Worm (Caenorhabditis elegans) whole organism, late embryonic: ENCODE measurements around the gene timm-17B.2.

Source experiments
- ceh-2 ChIP-seq: sonication (generic microtip); optimal IDR thresholded peaks from 2 replicates; lab custom pipeline; 2016; ENCODE audit warnings: missing genotype, missing genetic modification characterization, missing compliant biosample characterization
- che-1 ChIP-seq: sonication (generic microtip); optimal IDR thresholded peaks from 2 replicates; lab custom pipeline; 2016; ENCODE audit warnings: mild to moderate bottlenecking, missing genetic modification characterization, missing compliant biosample characterization
- ets-4 ChIP-seq: sonication (generic microtip); optimal IDR thresholded peaks from 2 replicates; lab custom pipeline; 2016; ENCODE audit warnings: missing genetic modification characterization, missing compliant biosample characterization
- eyg-1 ChIP-seq: sonication (generic microtip); optimal IDR thresholded peaks from 2 replicates; lab custom pipeline; 2016; ENCODE audit warnings: missing genotype, missing genetic modification characterization, missing compliant biosample characterization
- sdc-2 ChIP-seq: sonication (generic microtip); optimal IDR thresholded peaks from 2 replicates; lab custom pipeline; 2016; ENCODE audit warnings: missing genotype, missing genetic modification characterization, missing compliant biosample characterization
- unc-55 ChIP-seq: sonication (generic microtip); optimal IDR thresholded peaks from 2 replicates; lab custom pipeline; 2017; ENCODE audit warnings: missing biosample characterization, missing genetic modification reagents, missing genetic modification characterization

ce11 chrIV:8366295-8366694 is 30.2 kb upstream of the timm-17B.2 start, which contains the start of gene aagr-1:
- no peak for TF ChIP-seq ceh-2 (tag; lab: Kevin White, UChicago)
- no peak for TF ChIP-seq sdc-2
- TF ChIP-seq eyg-1: no peak
- no peak for TF ChIP-seq che-1 (tag; lab: Kevin White, UChicago)
- no peak for TF ChIP-seq ets-4 (tag; lab: Kevin White, UChicago)
- TF ChIP-seq unc-55 (GFP tag; lab: Kevin White, UChicago): no peak
